Fruit fly (Drosophila melanogaster) whole organism, embryonic: Measurements from ENCODE around the gene CG11951.

ENCODE experiments used
- Adf1 ChIP-seq: fragments of 200-800 bp; sonication (Bioruptor generic); IDR thresholded peaks from 2 replicates; pipeline ENCODE4 v1.3.6; 2022; ENCODE audit warnings: missing biosample characterization, missing genetic modification characterization
- Bgb ChIP-seq: fragments of 200-800 bp; sonication (Bioruptor generic); IDR thresholded peaks from 2 replicates; pipeline ENCODE4 v1.3.6; 2022; ENCODE audit warnings: missing biosample characterization, missing genetic modification characterization; ENCODE audit not compliant: partially characterized antibody
- CG10267 ChIP-seq: fragments of 200-800 bp; sonication (Bioruptor generic); optimal IDR thresholded peaks from 2 replicates; lab custom pipeline; 2018; ENCODE audit warnings: missing biosample characterization, mild to moderate bottlenecking, missing genetic modification characterization, moderate library complexity
- CG10462 ChIP-seq: fragments of 200-800 bp; sonication (Bioruptor generic); optimal IDR thresholded peaks from 2 replicates; lab custom pipeline; 2016; ENCODE audit warnings: missing biosample characterization, missing genetic modification characterization
- CG11695 ChIP-seq: fragments of 200-800 bp; sonication (Bioruptor generic); IDR thresholded peaks from 3 replicates; pipeline ENCODE4 v1.3.6; 2022; ENCODE audit warnings: missing biosample characterization, missing genetic modification characterization
- CG12155 ChIP-seq: fragments of 200-800 bp; sonication (Bioruptor generic); optimal IDR thresholded peaks from 3 replicates; lab custom pipeline; 2016; ENCODE audit warnings: missing biosample characterization, missing genetic modification characterization
- CG1233 ChIP-seq: fragments of 200-800 bp; sonication (Bioruptor generic); optimal IDR thresholded peaks from 4 replicates; lab custom pipeline; 2018; ENCODE audit warnings: missing biosample characterization, mild to moderate bottlenecking, missing genetic modification characterization
- CG13123 ChIP-seq: fragments of 200-800 bp; sonication (Bioruptor generic); optimal IDR thresholded peaks from 2 replicates; lab custom pipeline; 2016; ENCODE audit warnings: missing biosample characterization, missing genetic modification characterization
- CG13287 ChIP-seq: fragments of 200-800 bp; sonication (Bioruptor generic); IDR thresholded peaks from 2 replicates; pipeline ENCODE4 v1.3.6; 2022; ENCODE audit warnings: missing biosample characterization, missing genetic modification characterization; ENCODE audit not compliant: partially characterized antibody
- CG14965 ChIP-seq: fragments of 200-800 bp; sonication (Bioruptor generic); optimal IDR thresholded peaks from 2 replicates; lab custom pipeline; 2016; ENCODE audit warnings: missing biosample characterization, missing genetic modification characterization, borderline replicate concordance
- CG17829 ChIP-seq: fragments of 200-800 bp; optimal IDR thresholded peaks from 2 replicates; lab custom pipeline; 2019; ENCODE audit warnings: missing biosample characterization, mild to moderate bottlenecking, missing genetic modification characterization, moderate library complexity
- CG2120 ChIP-seq: fragments of 200-800 bp; sonication (Bioruptor generic); optimal IDR thresholded peaks from 3 replicates; lab custom pipeline; 2016; ENCODE audit warnings: missing biosample characterization, missing genetic modification characterization
- CG3065 ChIP-seq: fragments of 200-800 bp; sonication (Bioruptor generic); optimal IDR thresholded peaks from 2 replicates; lab custom pipeline; 2016; ENCODE audit warnings: missing biosample characterization, missing genetic modification characterization
- CG3163 ChIP-seq: fragments of 200-800 bp; sonication (Bioruptor generic); optimal IDR thresholded peaks from 3 replicates; lab custom pipeline; 2016; ENCODE audit warnings: missing biosample characterization, missing genetic modification characterization
- CG34224 ChIP-seq: fragments of 200-800 bp; sonication (Bioruptor generic); IDR thresholded peaks from 3 replicates; pipeline ENCODE4 v1.3.6; 2022; ENCODE audit warnings: missing biosample characterization, missing genetic modification characterization; ENCODE audit not compliant: partially characterized antibody
- CG4360 ChIP-seq: fragments of 200-800 bp; sonication (Bioruptor generic); IDR thresholded peaks from 2 replicates; pipeline ENCODE4 v1.3.6; 2022; ENCODE audit warnings: missing biosample characterization, missing genetic modification characterization
- CG4730 ChIP-seq: fragments of 200-800 bp; sonication (Bioruptor generic); IDR thresholded peaks from 2 replicates; pipeline ENCODE4 v1.3.6; 2022; ENCODE audit warnings: missing biosample characterization, missing genetic modification characterization
- CG7271 ChIP-seq: fragments of 200-800 bp; sonication (Bioruptor generic); optimal IDR thresholded peaks from 2 replicates; lab custom pipeline; 2018; ENCODE audit warnings: missing biosample characterization, mild to moderate bottlenecking, missing genetic modification characterization, moderate library complexity
- CG7357 ChIP-seq: fragments of 200-800 bp; sonication (Bioruptor generic); IDR thresholded peaks from 3 replicates; pipeline ENCODE4 v1.3.6; 2022; ENCODE audit warnings: missing biosample characterization, missing genetic modification characterization
- CrebB ChIP-seq: fragments of 200-800 bp; sonication (Bioruptor generic); optimal IDR thresholded peaks from 3 replicates; lab custom pipeline; 2018; ENCODE audit warnings: missing biosample characterization, mild to moderate bottlenecking, missing genetic modification characterization
- Ets97D ChIP-seq: fragments of 200-800 bp; sonication (Bioruptor generic); optimal IDR thresholded peaks from 3 replicates; lab custom pipeline; 2016; ENCODE audit warnings: missing biosample characterization, missing genetic modification characterization
- Gsc ChIP-seq: fragments of 200-800 bp; sonication (Bioruptor generic); IDR thresholded peaks from 2 replicates; pipeline ENCODE4 v1.3.6; 2022; ENCODE audit warnings: missing biosample characterization, missing genetic modification characterization
- MTF-1 ChIP-seq: fragments of 200-800 bp; sonication (Bioruptor generic); optimal IDR thresholded peaks from 2 replicates; lab custom pipeline; 2018; ENCODE audit warnings: missing biosample characterization, mild to moderate bottlenecking, missing genetic modification characterization, borderline replicate concordance
- Meics ChIP-seq: fragments of 200-800 bp; sonication (Bioruptor generic); optimal IDR thresholded peaks from 2 replicates; lab custom pipeline; 2017; ENCODE audit warnings: missing biosample characterization, mild to moderate bottlenecking, missing genetic modification characterization
- PHDP ChIP-seq: fragments of 200-800 bp; sonication (Bioruptor generic); optimal IDR thresholded peaks from 3 replicates; lab custom pipeline; 2018; ENCODE audit warnings: missing biosample characterization, mild to moderate bottlenecking, missing genetic modification characterization, moderate library complexity
- Sry-δ ChIP-seq: fragments of 200-800 bp; sonication (Bioruptor generic); optimal IDR thresholded peaks from 2 replicates; lab custom pipeline; 2016; ENCODE audit warnings: missing biosample characterization, missing genetic modification characterization
- Taf1 ChIP-seq: fragments of 200-800 bp; sonication (Bioruptor generic); IDR thresholded peaks from 2 replicates; pipeline ENCODE4 v1.3.6; 2022; ENCODE audit warnings: missing biosample characterization, missing genetic modification characterization
- ab ChIP-seq: fragments of 200-800 bp; sonication (Bioruptor generic); optimal IDR thresholded peaks from 2 replicates; lab custom pipeline; 2016; ENCODE audit warnings: missing biosample characterization, missing genetic modification characterization
- abd-A ChIP-seq: fragments of 200-800 bp; sonication (Bioruptor generic); optimal IDR thresholded peaks from 3 replicates; lab custom pipeline; 2019; ENCODE audit warnings: missing biosample characterization, mild to moderate bottlenecking, missing genetic modification characterization, moderate library complexity
- cad ChIP-seq: fragments of >200 bp; optimal IDR thresholded peaks from 2 replicates; lab custom pipeline; 2017; ENCODE audit warnings: missing biosample characterization, missing genetic modification characterization
- chinmo ChIP-seq: fragments of 200-800 bp; sonication (Bioruptor generic); IDR thresholded peaks from 4 replicates; pipeline ENCODE4 v1.3.6; 2022; ENCODE audit warnings: missing biosample characterization, missing genetic modification characterization; ENCODE audit not compliant: partially characterized antibody
- ci ChIP-seq: fragments of 200-800 bp; sonication (Bioruptor generic); IDR thresholded peaks from 3 replicates; pipeline ENCODE4 v1.3.6; 2022; ENCODE audit warnings: missing biosample characterization, missing genetic modification characterization
- dimm ChIP-seq: fragments of 200-800 bp; sonication (Bioruptor generic); IDR thresholded peaks from 2 replicates; pipeline ENCODE4 v1.3.6; 2022; ENCODE audit warnings: missing biosample characterization, missing genetic modification characterization
- fd96Cb ChIP-seq: fragments of 200-800 bp; sonication (Bioruptor generic); optimal IDR thresholded peaks from 2 replicates; lab custom pipeline; 2018; ENCODE audit warnings: missing biosample characterization, mild to moderate bottlenecking, missing genetic modification characterization, moderate library complexity
- ftz-f1 ChIP-seq: fragments of 200-800 bp; sonication (Bioruptor generic); optimal IDR thresholded peaks from 2 replicates; lab custom pipeline; 2016; ENCODE audit warnings: missing biosample characterization, missing genetic modification characterization
- gcm ChIP-seq: fragments of 200-800 bp; sonication (Bioruptor generic); optimal IDR thresholded peaks from 2 replicates; lab custom pipeline; 2019; ENCODE audit warnings: missing biosample characterization, mild to moderate bottlenecking, missing genetic modification characterization, moderate library complexity
- grau ChIP-seq: fragments of 200-800 bp; optimal IDR thresholded peaks from 3 replicates; lab custom pipeline; 2019; ENCODE audit warnings: missing biosample characterization, mild to moderate bottlenecking, missing genetic modification characterization, moderate library complexity
- lov ChIP-seq, 2 experiments: fragments of 200-800 bp in 1 of 2; fragments of >200 bp in 1 of 2; sonication (Bioruptor generic) in 1 of 2; IDR thresholded peaks in 1 of 2; optimal IDR thresholded peaks in 1 of 2; 2 replicates in 1 of 2; 3 replicates in 1 of 2; pipeline versions ENCODE4 v1.3.6 to Lab custom; 2017 to 2022; ENCODE audit warnings: missing biosample characterization in 1 of 2, missing genetic modification characterization in 1 of 2
- oc ChIP-seq: fragments of 200-800 bp; sonication (Bioruptor generic); optimal IDR thresholded peaks from 2 replicates; lab custom pipeline; 2018; ENCODE audit warnings: missing biosample characterization, mild to moderate bottlenecking, missing genetic modification characterization, moderate library complexity
- odd ChIP-seq: fragments of 200-800 bp; sonication (Bioruptor generic); optimal IDR thresholded peaks from 2 replicates; lab custom pipeline; 2017; ENCODE audit warnings: missing biosample characterization, mild to moderate bottlenecking, missing genetic modification characterization
- pho ChIP-seq: fragments of 200-800 bp; sonication (Bioruptor generic); optimal IDR thresholded peaks from 2 replicates; lab custom pipeline; 2016; ENCODE audit warnings: missing biosample characterization, missing genetic modification characterization
- scrt ChIP-seq: fragments of 200-800 bp; sonication (Bioruptor generic); optimal IDR thresholded peaks from 2 replicates; lab custom pipeline; 2018; ENCODE audit warnings: missing biosample characterization, mild to moderate bottlenecking, missing genetic modification characterization, moderate library complexity
- seq ChIP-seq: fragments of 200-800 bp; sonication (Bioruptor generic); IDR thresholded peaks from 2 replicates; pipeline ENCODE4 v1.3.6; 2022; ENCODE audit warnings: missing biosample characterization, missing genetic modification characterization
- shn ChIP-seq: fragments of 200-800 bp; sonication (Bioruptor generic); optimal IDR thresholded peaks from 3 replicates; lab custom pipeline; 2016; ENCODE audit warnings: missing biosample characterization, missing genetic modification characterization
- unpg ChIP-seq: fragments of 200-800 bp; sonication (Bioruptor generic); optimal IDR thresholded peaks from 3 replicates; lab custom pipeline; 2018; ENCODE audit warnings: missing biosample characterization, mild to moderate bottlenecking, missing genetic modification characterization, moderate library complexity
- usp ChIP-seq: fragments of >200 bp; optimal IDR thresholded peaks from 2 replicates; lab custom pipeline; 2017; ENCODE audit warnings: missing biosample characterization, missing genetic modification characterization
- vvl ChIP-seq: fragments of 200-800 bp; sonication (Bioruptor generic); IDR thresholded peaks from 2 replicates; pipeline ENCODE4 v1.3.6; 2022; ENCODE audit warnings: missing biosample characterization, missing genetic modification characterization
- wdn ChIP-seq: fragments of 200-800 bp; sonication (Bioruptor generic); IDR thresholded peaks from 2 replicates; pipeline ENCODE4 v1.3.6; 2022; ENCODE audit warnings: missing biosample characterization, missing genetic modification characterization

CG11951 gene

dm6 chr3R:29204612-29205480 lies 33.7 kb downstream of the CG11951 start (continued):
- TF ChIP-seq CG7271 (tag; lab: Kevin White, UChicago): no peak
- peak; percentile 40 for TF ChIP-seq CG4730 (GFP tag; lab: Robert Waterston, UW)
- TF ChIP-seq shn (GFP tag; lab: Kevin White, UChicago): peak; percentile 59
- TF ChIP-seq pho (GFP tag; lab: Kevin White, UChicago): peak; percentile 9
- TF ChIP-seq Adf1 (GFP tag; lab: Robert Waterston, UW): no peak; the same call in 1 of the 2 replicates
- peak; percentile 35 for TF ChIP-seq scrt (GFP tag; lab: Kevin White, UChicago)
- peak; percentile 76 for TF ChIP-seq grau (tag; lab: Kevin White, UChicago)
- TF ChIP-seq ab: no peak
- TF ChIP-seq odd (GFP tag; lab: Kevin White, UChicago): peak; percentile 61
- TF ChIP-seq gcm (GFP tag; lab: Kevin White, UChicago): peak; percentile 72
- TF ChIP-seq CrebB (tag; lab: Kevin White, UChicago): peak; percentile 38
- peak; percentile 92 for TF ChIP-seq ci (GFP tag; lab: Robert Waterston, UW)
- TF ChIP-seq fd96Cb (tag; lab: Kevin White, UChicago): peak; percentile 88
- TF ChIP-seq CG3065 (GFP tag; lab: Kevin White, UChicago): peak; percentile 35
- TF ChIP-seq CG4360 (GFP tag; lab: Robert Waterston, UW): peak; percentile 99
- no peak for TF ChIP-seq ftz-f1 (GFP tag; lab: Kevin White, UChicago)
- peak; percentile 12 for TF ChIP-seq CG14965 (GFP tag; lab: Kevin White, UChicago)
- peak; percentile 85 for TF ChIP-seq unpg (GFP tag; lab: Kevin White, UChicago)
- TF ChIP-seq Gsc (GFP tag; lab: Robert Waterston, UW): peak; percentile 60; the same call in 1 of the 2 replicates
- TF ChIP-seq MTF-1 (GFP tag; lab: Kevin White, UChicago): no peak
- peak; percentile 44; the same call in 1 of the 2 replicates for TF ChIP-seq wdn (GFP tag; lab: Robert Waterston, UW)
- peak; percentile 42 for TF ChIP-seq Meics (GFP tag; lab: Kevin White, UChicago)
- peak; percentile 73 for TF ChIP-seq PHDP (tag; lab: Kevin White, UChicago)
- no peak for TF ChIP-seq chinmo (GFP tag; lab: Robert Waterston, UW)
- peak; percentile 68 for TF ChIP-seq CG1233 (GFP tag; lab: Kevin White, UChicago)
- peak; percentile 83 for TF ChIP-seq CG17829 (tag; lab: Kevin White, UChicago)
- TF ChIP-seq CG13287 (GFP tag; lab: Robert Waterston, UW): no peak
- TF ChIP-seq CG10462 (GFP tag; lab: Kevin White, UChicago): peak; percentile 41
- TF ChIP-seq dimm (GFP tag; lab: Robert Waterston, UW): peak; percentile 60; the same call in 1 of the 2 replicates
- TF ChIP-seq CG12155 (GFP tag; lab: Kevin White, UChicago): peak; percentile 54
- TF ChIP-seq Sry-δ (GFP tag; lab: Kevin White, UChicago): peak; percentile 30
- peak; percentile 64; the same call in 2 of the 3 replicates for TF ChIP-seq CG7357 (GFP tag; lab: Robert Waterston, UW)
- peak; percentile 27 for TF ChIP-seq Ets97D (GFP tag; lab: Kevin White, UChicago)
- TF ChIP-seq CG34224: no peak
- TF ChIP-seq CG11695 (GFP tag; lab: Robert Waterston, UW): peak; percentile 65; the same call in 2 of the 3 replicates
- TF ChIP-seq usp (GFP tag; lab: Kevin White, UChicago): no peak
- TF ChIP-seq Taf1 (GFP tag; lab: Robert Waterston, UW): no peak
- peak; percentile 15 for TF ChIP-seq CG2120
- no peak for TF ChIP-seq Bgb (GFP tag; lab: Robert Waterston, UW)
- no peak for TF ChIP-seq lov (optimal IDR thresholded peaks at IDR 0.05; lab: Kevin White, UChicago)
- TF ChIP-seq lov (GFP tag; IDR thresholded peaks at IDR 0.05; lab: Robert Waterston, UW): peak; percentile 65; the same call in 1 of the 3 replicates
- peak; percentile 88 for TF ChIP-seq vvl (GFP tag; lab: Robert Waterston, UW)
- TF ChIP-seq CG10267 (tag; lab: Kevin White, UChicago): peak; percentile 68
- no peak for TF ChIP-seq abd-A (tag; lab: Kevin White, UChicago)
- no peak for TF ChIP-seq cad
- peak; percentile 86 for TF ChIP-seq oc (tag; lab: Kevin White, UChicago)
- TF ChIP-seq seq: peak; percentile 44; the same call in 1 of the 2 replicates
- peak; percentile 56 for TF ChIP-seq CG3163 (GFP tag; lab: Kevin White, UChicago)
- TF ChIP-seq CG13123 (GFP tag; lab: Kevin White, UChicago): peak; percentile 38
